Fruit fly (Drosophila melanogaster) whole organism, embryonic: ENCODE results near the gene CG44869.

Source experiments
- CG7928 ChIP-seq: fragments of 200-800 bp; sonication (Bioruptor generic); optimal IDR thresholded peaks from 2 replicates; lab custom pipeline; 2017; ENCODE audit warnings: missing biosample characterization, mild to moderate bottlenecking, missing genetic modification characterization
- gfzf ChIP-seq: fragments of 200-800 bp; sonication (Bioruptor generic); optimal IDR thresholded peaks from 2 replicates; lab custom pipeline; 2016; ENCODE audit warnings: missing biosample characterization, mild to moderate bottlenecking, missing genetic modification characterization, moderate library complexity
- h ChIP-seq: fragments of >200 bp; optimal IDR thresholded peaks from 2 replicates; lab custom pipeline; 2017

- no peak for TF ChIP-seq CG7928 (GFP tag; lab: Kevin White, UChicago)
- no peak for TF ChIP-seq h (lab: Kevin White, UChicago)
- no peak for TF ChIP-seq gfzf (GFP tag; lab: Kevin White, UChicago)
Measured at dm6 chr2L:15388980-15389379, 29.2 kb downstream of the CG44869 start.
